Fruit fly (Drosophila melanogaster) whole organism, embryonic: ENCODE measurements around the gene Tlk.

Experiments used
- Aef1 ChIP-seq: fragments of 200-800 bp; sonication (Bioruptor generic); IDR thresholded peaks from 3 replicates; pipeline ENCODE4 v1.3.6; 2022; ENCODE audit warnings: missing biosample characterization, missing genetic modification characterization
- CG11504 ChIP-seq: fragments of 200-800 bp; sonication (Bioruptor generic); optimal IDR thresholded peaks from 3 replicates; lab custom pipeline; 2019; ENCODE audit warnings: missing biosample characterization, mild to moderate bottlenecking, missing genetic modification characterization, moderate library complexity
- CG11695 ChIP-seq: fragments of 200-800 bp; sonication (Bioruptor generic); IDR thresholded peaks from 3 replicates; pipeline ENCODE4 v1.3.6; 2022; ENCODE audit warnings: missing biosample characterization, missing genetic modification characterization
- CG12769 ChIP-seq: fragments of 200-800 bp; sonication (Bioruptor generic); optimal IDR thresholded peaks from 2 replicates; lab custom pipeline; 2019; ENCODE audit warnings: missing biosample characterization, mild to moderate bottlenecking, missing genetic modification characterization, moderate library complexity
- CG13296 ChIP-seq: fragments of 200-800 bp; sonication (Bioruptor generic); optimal IDR thresholded peaks from 3 replicates; lab custom pipeline; 2018; ENCODE audit warnings: missing biosample characterization, mild to moderate bottlenecking, missing genetic modification characterization
- CG14860 ChIP-seq: fragments of 200-800 bp; sonication (Bioruptor generic); IDR thresholded peaks from 3 replicates; pipeline ENCODE4 v1.3.6; 2022; ENCODE audit warnings: missing biosample characterization, missing genetic modification characterization; ENCODE audit not compliant: partially characterized antibody
- CG17612 ChIP-seq: fragments of 200-800 bp; sonication (Bioruptor generic); IDR thresholded peaks from 2 replicates; pipeline ENCODE4 v1.3.6; 2022; ENCODE audit warnings: missing biosample characterization, missing genetic modification characterization
- CG1792 ChIP-seq: fragments of 200-800 bp; sonication (Bioruptor generic); optimal IDR thresholded peaks from 2 replicates; lab custom pipeline; 2016; ENCODE audit warnings: missing biosample characterization, missing genetic modification characterization
- CG2712 ChIP-seq: fragments of 200-800 bp; optimal IDR thresholded peaks from 3 replicates; lab custom pipeline; 2019; ENCODE audit warnings: missing biosample characterization, mild to moderate bottlenecking, missing genetic modification characterization, moderate library complexity
- CG3163 ChIP-seq: fragments of 200-800 bp; sonication (Bioruptor generic); optimal IDR thresholded peaks from 3 replicates; lab custom pipeline; 2016; ENCODE audit warnings: missing biosample characterization, missing genetic modification characterization
- CG3838 ChIP-seq: fragments of 200-800 bp; sonication (Bioruptor generic); optimal IDR thresholded peaks from 3 replicates; lab custom pipeline; 2016; ENCODE audit warnings: missing biosample characterization, missing genetic modification characterization
- CG3847 ChIP-seq: fragments of 200-800 bp; sonication (Bioruptor generic); IDR thresholded peaks from 2 replicates; pipeline ENCODE4 v1.3.6; 2022; ENCODE audit warnings: missing biosample characterization, missing genetic modification characterization
- CG4328 ChIP-seq: fragments of 200-800 bp; sonication (Bioruptor generic); optimal IDR thresholded peaks from 3 replicates; lab custom pipeline; 2017; ENCODE audit warnings: missing biosample characterization, missing genetic modification reagents, missing genetic modification characterization
- CG4707 ChIP-seq: fragments of 200-800 bp; sonication (Bioruptor generic); optimal IDR thresholded peaks from 2 replicates; lab custom pipeline; 2018; ENCODE audit warnings: missing biosample characterization, mild to moderate bottlenecking, missing genetic modification characterization, moderate library complexity
- CG7928 ChIP-seq: fragments of 200-800 bp; sonication (Bioruptor generic); optimal IDR thresholded peaks from 2 replicates; lab custom pipeline; 2017; ENCODE audit warnings: missing biosample characterization, mild to moderate bottlenecking, missing genetic modification characterization
- CG7987 ChIP-seq: fragments of 200-800 bp; sonication (Bioruptor generic); optimal IDR thresholded peaks from 2 replicates; lab custom pipeline; 2018; ENCODE audit warnings: missing biosample characterization, mild to moderate bottlenecking, missing genetic modification characterization, moderate library complexity
- CTCF ChIP-seq: fragments of 200-800 bp; sonication (Bioruptor generic); optimal IDR thresholded peaks from 2 replicates; lab custom pipeline; 2017; ENCODE audit warnings: missing biosample characterization, mild to moderate bottlenecking, missing genetic modification characterization, moderate library complexity
- Dref ChIP-seq: fragments of 200-800 bp; sonication (Bioruptor generic); IDR thresholded peaks from 2 replicates; pipeline ENCODE4 v1.3.6; 2022; ENCODE audit warnings: missing biosample characterization, missing genetic modification characterization
- Ets97D ChIP-seq: fragments of 200-800 bp; sonication (Bioruptor generic); optimal IDR thresholded peaks from 3 replicates; lab custom pipeline; 2016; ENCODE audit warnings: missing biosample characterization, missing genetic modification characterization
- HLH3B ChIP-seq: fragments of 200-800 bp; sonication (Bioruptor generic); IDR thresholded peaks from 2 replicates; pipeline ENCODE4 v1.3.6; 2022; ENCODE audit warnings: missing biosample characterization, missing genetic modification characterization
- HmgD ChIP-seq: fragments of 200-800 bp; sonication (Bioruptor generic); optimal IDR thresholded peaks from 3 replicates; lab custom pipeline; 2016; ENCODE audit warnings: missing biosample characterization, missing genetic modification characterization
- HmgZ ChIP-seq: fragments of 200-800 bp; sonication (Bioruptor generic); optimal IDR thresholded peaks from 2 replicates; lab custom pipeline; 2018; ENCODE audit warnings: missing biosample characterization, mild to moderate bottlenecking, missing genetic modification characterization
- Hmr ChIP-seq: fragments of 200-800 bp; sonication (Bioruptor generic); optimal IDR thresholded peaks from 3 replicates; lab custom pipeline; 2017; ENCODE audit warnings: mild to moderate bottlenecking, missing biosample characterization, missing genetic modification reagents, missing genetic modification characterization
- Hsf ChIP-seq: fragments of 200-800 bp; sonication (Bioruptor generic); optimal IDR thresholded peaks from 3 replicates; lab custom pipeline; 2016; ENCODE audit warnings: missing biosample characterization, missing genetic modification characterization
- Opbp ChIP-seq: fragments of 200-800 bp; sonication (Bioruptor generic); IDR thresholded peaks from 3 replicates; pipeline ENCODE4 v1.3.6; 2022; ENCODE audit warnings: missing biosample characterization, missing genetic modification characterization; ENCODE audit not compliant: partially characterized antibody
- Rfx ChIP-seq: fragments of 200-800 bp; sonication (Bioruptor generic); IDR thresholded peaks from 2 replicates; pipeline ENCODE4 v1.3.6; 2022; ENCODE audit warnings: missing biosample characterization, missing genetic modification characterization
- Scr ChIP-seq: fragments of 200-800 bp; sonication (Bioruptor generic); IDR thresholded peaks from 2 replicates; pipeline ENCODE4 v1.3.6; 2022; ENCODE audit warnings: missing biosample characterization, missing genetic modification characterization; ENCODE audit not compliant: partially characterized antibody
- Trl ChIP-seq, 3 experiments: fragments of >200 bp in 2 of 3; fragments of 200-800 bp in 1 of 3; sonication (Bioruptor generic) in 1 of 3; optimal IDR thresholded peaks; 2 replicates in 1 of 3; 3 replicates in 2 of 3; lab custom pipeline; 2016 to 2017; ENCODE audit warnings: missing biosample characterization in 1 of 3, missing genetic modification characterization in 1 of 3
- Vsx1 ChIP-seq: fragments of 200-800 bp; sonication (Bioruptor generic); optimal IDR thresholded peaks from 2 replicates; lab custom pipeline; 2017; ENCODE audit warnings: missing biosample characterization, mild to moderate bottlenecking, missing genetic modification characterization, missing genetic modification reagents
- abd-A ChIP-seq: fragments of 200-800 bp; sonication (Bioruptor generic); optimal IDR thresholded peaks from 3 replicates; lab custom pipeline; 2019; ENCODE audit warnings: missing biosample characterization, mild to moderate bottlenecking, missing genetic modification characterization, moderate library complexity
- bbx ChIP-seq: fragments of 200-800 bp; sonication (Bioruptor generic); IDR thresholded peaks from 2 replicates; pipeline ENCODE4 v1.3.6; 2022; ENCODE audit warnings: missing biosample characterization, missing genetic modification characterization; ENCODE audit not compliant: partially characterized antibody
- gt ChIP-seq: fragments of 200-800 bp; sonication (Bioruptor generic); IDR thresholded peaks from 2 replicates; pipeline ENCODE4 v1.3.6; 2022; ENCODE audit warnings: missing biosample characterization, missing genetic modification characterization
- knrl ChIP-seq: fragments of 200-800 bp; sonication (Bioruptor generic); IDR thresholded peaks from 3 replicates; pipeline ENCODE4 v1.3.6; 2022; ENCODE audit warnings: missing biosample characterization, missing genetic modification characterization; ENCODE audit not compliant: partially characterized antibody
- lab ChIP-seq: fragments of 200-800 bp; sonication (Bioruptor generic); optimal IDR thresholded peaks from 3 replicates; lab custom pipeline; 2017; ENCODE audit warnings: missing biosample characterization, missing genetic modification characterization, mild to moderate bottlenecking, moderate library complexity, missing genetic modification reagents
- maf-S ChIP-seq: fragments of 200-800 bp; sonication (Bioruptor generic); optimal IDR thresholded peaks from 2 replicates; lab custom pipeline; 2016; ENCODE audit warnings: missing biosample characterization, missing genetic modification characterization
- mld ChIP-seq: fragments of 200-800 bp; sonication (Bioruptor generic); IDR thresholded peaks from 3 replicates; pipeline ENCODE4 v1.3.6; 2022; ENCODE audit warnings: missing biosample characterization, missing genetic modification characterization; ENCODE audit not compliant: partially characterized antibody
- nmo ChIP-seq: fragments of 200-800 bp; sonication (Bioruptor generic); optimal IDR thresholded peaks from 2 replicates; lab custom pipeline; 2018; ENCODE audit warnings: missing biosample characterization, mild to moderate bottlenecking, missing genetic modification characterization, moderate library complexity
- nom ChIP-seq: fragments of 200-800 bp; sonication (Bioruptor generic); optimal IDR thresholded peaks from 2 replicates; lab custom pipeline; 2017; ENCODE audit warnings: missing biosample characterization, missing genetic modification characterization, mild to moderate bottlenecking, moderate library complexity, missing genetic modification reagents
- peb ChIP-seq: fragments of 200-800 bp; sonication (Bioruptor generic); IDR thresholded peaks from 2 replicates; pipeline ENCODE4 v1.3.6; 2022; ENCODE audit warnings: missing biosample characterization, missing genetic modification characterization
- phol ChIP-seq: fragments of 200-800 bp; sonication (Bioruptor generic); optimal IDR thresholded peaks from 3 replicates; lab custom pipeline; 2018; ENCODE audit warnings: missing biosample characterization, mild to moderate bottlenecking, missing genetic modification characterization, moderate library complexity
- pita ChIP-seq: fragments of 200-800 bp; sonication (Bioruptor generic); optimal IDR thresholded peaks from 2 replicates; lab custom pipeline; 2017; ENCODE audit warnings: missing biosample characterization, mild to moderate bottlenecking, missing genetic modification characterization
- prd ChIP-seq, 3 experiments: fragments of >200 bp in 2 of 3; fragments of 200-800 bp in 1 of 3; sonication (Bioruptor generic) in 1 of 3; optimal IDR thresholded peaks in 2 of 3; IDR thresholded peaks in 1 of 3; 2 replicates in 2 of 3; 3 replicates in 1 of 3; pipeline versions ENCODE4 v1.3.6 to Lab custom; 2017 to 2022; ENCODE audit warnings: missing biosample characterization in 1 of 3, missing genetic modification characterization in 1 of 3
- scrt ChIP-seq: fragments of 200-800 bp; sonication (Bioruptor generic); optimal IDR thresholded peaks from 2 replicates; lab custom pipeline; 2018; ENCODE audit warnings: missing biosample characterization, mild to moderate bottlenecking, missing genetic modification characterization, moderate library complexity
- sd ChIP-seq: fragments of 200-800 bp; sonication (Bioruptor generic); optimal IDR thresholded peaks from 3 replicates; lab custom pipeline; 2018; ENCODE audit warnings: missing biosample characterization, mild to moderate bottlenecking, missing genetic modification characterization, moderate library complexity
- shn ChIP-seq: fragments of 200-800 bp; sonication (Bioruptor generic); optimal IDR thresholded peaks from 3 replicates; lab custom pipeline; 2016; ENCODE audit warnings: missing biosample characterization, missing genetic modification characterization
- stwl ChIP-seq: fragments of 200-800 bp; sonication (Bioruptor generic); optimal IDR thresholded peaks from 3 replicates; lab custom pipeline; 2018; ENCODE audit warnings: missing biosample characterization, mild to moderate bottlenecking, missing genetic modification characterization, moderate library complexity
- trem ChIP-seq: fragments of 200-800 bp; optimal IDR thresholded peaks from 3 replicates; lab custom pipeline; 2019; ENCODE audit warnings: missing biosample characterization, mild to moderate bottlenecking, missing genetic modification characterization, moderate library complexity
- zfh1 ChIP-seq: fragments of 200-800 bp; sonication (Bioruptor generic); IDR thresholded peaks from 3 replicates; pipeline ENCODE4 v1.3.6; 2022; ENCODE audit warnings: missing biosample characterization, missing genetic modification characterization

The Tlk gene

DNA sequence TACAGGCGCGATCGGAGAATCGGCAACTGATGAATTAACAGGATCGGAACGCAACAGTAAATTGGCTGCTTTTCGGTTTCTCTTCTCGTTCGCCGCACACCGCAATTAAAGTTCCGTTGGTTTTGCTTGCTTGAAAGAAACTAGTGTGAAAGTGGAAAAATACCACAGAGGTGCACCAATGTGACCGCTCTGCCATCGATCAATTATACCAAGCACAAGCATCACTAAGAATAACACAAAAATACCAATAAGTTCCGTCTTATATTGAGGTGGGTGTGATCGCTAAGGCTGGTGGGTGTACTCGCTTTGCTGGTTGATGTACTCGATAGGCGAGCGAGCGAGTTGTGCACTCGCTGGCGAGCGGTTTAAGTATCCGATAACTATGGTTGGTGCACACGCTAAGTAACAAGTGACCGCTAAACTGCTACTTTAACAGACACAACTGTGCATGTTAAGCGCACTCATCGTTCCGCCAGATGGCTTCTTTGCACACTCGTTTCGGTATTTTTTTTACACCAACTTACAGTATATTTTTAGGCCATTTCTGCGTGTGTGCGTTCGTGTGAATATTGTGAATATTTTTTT is at the start of gene Tlk, which contains the start of gene Rala:
Tlk (plus strand) TSS at position 528 of the 585 bp plus-strand sequence.
Rala (minus strand) TSS at position 156 of the 585 bp plus-strand sequence.
- TF ChIP-seq prd (optimal IDR thresholded peaks at IDR 0.05; lab: Kevin White, UChicago) (no peak), prd (GFP tag; IDR thresholded peaks at IDR 0.05; lab: Robert Waterston, UW) (no peak), phol (tag; lab: Kevin White, UChicago) (peak; percentile 45), nmo (GFP tag; lab: Kevin White, UChicago) (peak; percentile 19), Opbp (GFP tag; lab: Robert Waterston, UW) (peak; percentile 74), Hmr (GFP tag; lab: Kevin White, UChicago) (peak; percentile 92), zfh1 (0 out of 3 replicates have a peak, but pooled peaks have one; percentile 26), CG7987 (GFP tag; lab: Kevin White, UChicago) (peak; percentile 37), CG14860 (GFP tag; lab: Robert Waterston, UW) (0 out of 3 replicates have a peak, but pooled peaks have one; percentile 14), mld (0 out of 3 replicates have a peak, but pooled peaks have one; percentile 30), CTCF (peak; percentile 95), CG4328 (GFP tag; lab: Kevin White, UChicago) (no peak), Hsf (GFP tag; lab: Kevin White, UChicago) (peak; percentile 14), HmgD (GFP tag; lab: Kevin White, UChicago) (peak; percentile 70), scrt (GFP tag; lab: Kevin White, UChicago) (no peak), CG12769 (tag; lab: Kevin White, UChicago) (peak; percentile 28), CG3847 (GFP tag; lab: Robert Waterston, UW) (peak; percentile 59), CG4707 (GFP tag; lab: Kevin White, UChicago) (no peak), bbx (peak; percentile 51), CG3838 (GFP tag; lab: Kevin White, UChicago) (no peak), lab (GFP tag; lab: Kevin White, UChicago) (peak; percentile 39), peb (GFP tag; lab: Robert Waterston, UW) (no peak), trem (peak; percentile 60), CG7928 (GFP tag; lab: Kevin White, UChicago) (peak; percentile 23), stwl (tag; lab: Kevin White, UChicago) (peak; percentile 71), Aef1 (GFP tag; lab: Robert Waterston, UW) (no peak), CG17612 (no peak), Rfx (GFP tag; lab: Robert Waterston, UW) (peak; percentile 61), HLH3B (GFP tag; lab: Robert Waterston, UW) (0 out of 2 replicates have a peak, but pooled peaks have one; percentile 6), maf-S (GFP tag; lab: Kevin White, UChicago) (peak; percentile 19), CG13296 (GFP tag; lab: Kevin White, UChicago) (no peak), gt (GFP tag; lab: Robert Waterston, UW) (no peak), Trl (optimal IDR thresholded peaks at IDR 0.05; lab: Kevin White, UChicago) (no peak), Trl (GFP tag; optimal IDR thresholded peaks at IDR 0.05; lab: Kevin White, UChicago) (peak; percentile 38), CG11504 (tag; lab: Kevin White, UChicago) (peak; percentile 11), Dref (peak; percentile 65), CG3163 (peak; percentile 37), pita (GFP tag; lab: Kevin White, UChicago) (peak; percentile 100), CG2712 (tag; lab: Kevin White, UChicago) (peak; percentile 84), shn (GFP tag; lab: Kevin White, UChicago) (peak; percentile 25), Ets97D (GFP tag; lab: Kevin White, UChicago) (peak; percentile 92), CG1792 (GFP tag; lab: Kevin White, UChicago) (no peak), CG11695 (0 out of 3 replicates have a peak, but pooled peaks have one; percentile 14), sd (tag; lab: Kevin White, UChicago) (peak; percentile 8), nom (peak; percentile 26), knrl (peak; percentile 53; the same call in 2 of the 3 replicates), HmgZ (tag; lab: Kevin White, UChicago) (peak; percentile 85), Scr (GFP tag; lab: Robert Waterston, UW) (peak; percentile 48), Vsx1 (peak; percentile 10), abd-A (tag; lab: Kevin White, UChicago) (peak; percentile 7)
